Worm (Caenorhabditis elegans) whole organism, L4 larva: ENCODE measurements around the gene fshr-1.
A peak's percentile ranks its signal among the peaks of the same experiment; 100 is the strongest.

ENCODE experiments used
- F10B5.3 ChIP-seq: sonication (generic microtip); optimal IDR thresholded peaks from 2 replicates; lab custom pipeline; 2016; ENCODE audit warnings: mild to moderate bottlenecking, missing genetic modification characterization, missing compliant biosample characterization
- R02D3.7 ChIP-seq: fragments of 150-350 bp; sonication (generic microtip); optimal IDR thresholded peaks from 3 replicates; lab custom pipeline; 2014; ENCODE audit warnings: missing biosample characterization, missing genetic modification characterization
- Y5F2A.4 ChIP-seq: fragments of 200-800 bp; sonication (Bioruptor generic); optimal IDR thresholded peaks from 2 replicates; lab custom pipeline; 2018; ENCODE audit warnings: mild to moderate bottlenecking, missing genetic modification characterization, missing compliant biosample characterization
- ZK546.5 ChIP-seq, 2 experiments: sonication (generic microtip); optimal IDR thresholded peaks; 2 replicates each; lab custom pipeline; 2017; ENCODE audit warnings: missing biosample characterization in 2 of 2, missing genetic modification characterization in 2 of 2
- aly-2 ChIP-seq: sonication (generic microtip); optimal IDR thresholded peaks from 2 replicates; lab custom pipeline; 2018; ENCODE audit warnings: missing biosample characterization, missing genetic modification characterization
- ceh-28 ChIP-seq: fragments of 150-350 bp; optimal IDR thresholded peaks from 2 replicates; lab custom pipeline; 2014; ENCODE audit warnings: missing biosample characterization, missing genetic modification reagents, missing genetic modification characterization
- ctbp-1 ChIP-seq: fragments of 200-800 bp; sonication (Bioruptor generic); IDR thresholded peaks from 2 replicates; pipeline ENCODE4 v1.3.6; 2022; ENCODE audit warnings: missing genetic modification reagents, missing genetic modification characterization, missing compliant biosample characterization
- daf-16 ChIP-seq, 3 experiments: sonication (generic microtip); optimal IDR thresholded peaks; 2 replicates each; lab custom pipeline; 2016 to 2017; ENCODE audit warnings: missing genetic modification characterization in 3 of 3, missing genetic modification reagents in 3 of 3, mild to moderate bottlenecking in 2 of 3, missing compliant biosample characterization in 2 of 3, missing biosample characterization in 1 of 3, moderate library complexity in 1 of 3
- dmd-8 ChIP-seq: fragments of 200-800 bp; sonication (Bioruptor generic); IDR thresholded peaks from 2 replicates; pipeline ENCODE4 v1.3.6; 2022; ENCODE audit warnings: missing genetic modification characterization, missing compliant biosample characterization
- dpl-1 ChIP-seq: fragments of 150-350 bp; optimal IDR thresholded peaks from 2 replicates; lab custom pipeline; 2014; ENCODE audit warnings: missing biosample characterization, missing genetic modification reagents, missing genetic modification characterization
- duxl-1 ChIP-seq: sonication (generic microtip); optimal IDR thresholded peaks from 2 replicates; lab custom pipeline; 2016; ENCODE audit warnings: mild to moderate bottlenecking, missing genetic modification characterization, moderate library complexity, missing compliant biosample characterization; ENCODE audit not compliant: poor library complexity
- dve-1 ChIP-seq: sonication (generic microtip); optimal IDR thresholded peaks from 2 replicates; lab custom pipeline; 2017; ENCODE audit warnings: antibody characterized with exemption, mild to moderate bottlenecking, missing genetic modification characterization, missing compliant biosample characterization; ENCODE audit not compliant: insufficient read depth
- hlh-30 ChIP-seq: sonication (generic microtip); optimal IDR thresholded peaks from 2 replicates; lab custom pipeline; 2017; ENCODE audit warnings: antibody characterized with exemption, mild to moderate bottlenecking, missing genetic modification characterization, missing compliant biosample characterization; ENCODE audit not compliant: insufficient read depth
- mdt-29 ChIP-seq: fragments of 200-800 bp; sonication (Bioruptor generic); IDR thresholded peaks from 2 replicates; pipeline ENCODE4 v1.3.6; 2022; ENCODE audit warnings: missing genetic modification reagents, missing genetic modification characterization, missing compliant biosample characterization
- mes-2 ChIP-seq: sonication (generic microtip); optimal IDR thresholded peaks from 2 replicates; lab custom pipeline; 2016; ENCODE audit warnings: missing genotype, mild to moderate bottlenecking, missing genetic modification characterization, missing compliant biosample characterization; ENCODE audit not compliant: poor library complexity, severe bottlenecking
- nhr-102 ChIP-seq: sonication (generic microtip); optimal IDR thresholded peaks from 2 replicates; lab custom pipeline; 2016; ENCODE audit warnings: mild to moderate bottlenecking, missing genetic modification characterization, moderate library complexity, missing compliant biosample characterization
- nhr-237 ChIP-seq: sonication (generic microtip); optimal IDR thresholded peaks from 2 replicates; lab custom pipeline; 2017; ENCODE audit warnings: missing biosample characterization, missing genetic modification characterization
- nhr-25 ChIP-seq: sonication (generic microtip); optimal IDR thresholded peaks from 2 replicates; lab custom pipeline; 2017; ENCODE audit warnings: missing genetic modification characterization, mild to moderate bottlenecking, missing compliant biosample characterization, antibody characterized with exemption, moderate library complexity, borderline replicate concordance; ENCODE audit not compliant: insufficient read depth
- nhr-28 ChIP-seq: fragments of 150-350 bp; optimal IDR thresholded peaks from 2 replicates; lab custom pipeline; 2014; ENCODE audit warnings: missing biosample characterization, missing genetic modification characterization
- nhr-42 ChIP-seq: fragments of 200-800 bp; sonication (Bioruptor generic); IDR thresholded peaks from 2 replicates; pipeline ENCODE4 v1.3.6; 2022; ENCODE audit warnings: missing genetic modification characterization, missing compliant biosample characterization
- nhr-48 ChIP-seq: sonication (generic microtip); optimal IDR thresholded peaks from 2 replicates; lab custom pipeline; 2016; ENCODE audit warnings: mild to moderate bottlenecking, missing genetic modification characterization, missing compliant biosample characterization
- nhr-6 ChIP-seq: fragments of 150-350 bp; optimal IDR thresholded peaks from 2 replicates; lab custom pipeline; 2014; ENCODE audit warnings: missing biosample characterization, missing genetic modification characterization
- nhr-76 ChIP-seq: fragments of 150-350 bp; optimal IDR thresholded peaks from 2 replicates; lab custom pipeline; 2014; ENCODE audit warnings: missing biosample characterization, missing genetic modification characterization
- nhr-77 ChIP-seq: fragments of 150-350 bp; optimal IDR thresholded peaks from 2 replicates; lab custom pipeline; 2014; ENCODE audit warnings: missing biosample characterization, missing genetic modification characterization
- pha-4 ChIP-seq, 2 experiments: fragments of 150-350 bp in 1 of 2; fragments of 200-800 bp in 1 of 2; sonication (Bioruptor generic) in 1 of 2; IDR thresholded peaks in 1 of 2; optimal IDR thresholded peaks in 1 of 2; 2 replicates each; pipeline versions ENCODE4 v1.3.6 to Lab custom; 2014 to 2022; ENCODE audit warnings: missing genetic modification characterization in 2 of 2, missing genetic modification reagents in 2 of 2, missing biosample characterization in 1 of 2, missing compliant biosample characterization in 1 of 2
- pqm-1 ChIP-seq: sonication (generic microtip); optimal IDR thresholded peaks from 2 replicates; lab custom pipeline; 2017; ENCODE audit warnings: missing biosample characterization, missing genetic modification characterization
- unc-39 ChIP-seq: sonication (generic microtip); optimal IDR thresholded peaks from 2 replicates; lab custom pipeline; 2017; ENCODE audit warnings: missing biosample characterization, missing genetic modification characterization
- unc-62 ChIP-seq, 3 experiments: fragments of 150-350 bp in 1 of 3; sonication (generic microtip); optimal IDR thresholded peaks in 2 of 3; peaks in 1 of 3; 1 replicate in 1 of 3; 2 replicates in 2 of 3; lab custom pipeline; 2014 to 2017; ENCODE audit warnings: missing biosample characterization in 3 of 3, missing genetic modification characterization in 3 of 3, missing genetic modification reagents in 3 of 3, missing genotype in 1 of 3

fshr-1 gene

DNA sequence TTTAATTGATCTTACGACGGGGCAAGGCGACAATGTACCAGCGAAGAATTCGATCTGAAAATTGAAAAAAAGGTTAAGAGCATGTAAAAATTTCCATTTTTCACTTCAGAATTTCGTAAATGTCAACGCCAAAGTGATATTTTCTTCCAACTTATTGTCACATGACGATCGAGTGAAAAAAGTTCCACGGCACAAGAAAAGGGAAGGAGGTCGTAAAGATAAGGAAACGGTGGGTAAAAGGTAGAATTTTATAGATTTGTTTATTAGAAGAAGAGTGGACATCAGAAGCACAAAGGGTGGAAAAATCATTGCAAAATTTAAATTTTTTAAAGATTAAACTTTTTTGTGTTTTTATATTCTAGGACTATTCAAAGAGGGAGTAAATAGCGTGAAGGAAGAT lies 38.3 kb downstream of the fshr-1 start:
- no peak for TF ChIP-seq daf-16 (GFP tag; optimal IDR thresholded peaks at IDR 0.05; lab: Kevin White, UChicago)
- peak; percentile 90 for TF ChIP-seq daf-16 (tag; optimal IDR thresholded peaks at IDR 0.05; lab: Kevin White, UChicago)
- no peak for TF ChIP-seq nhr-102 (tag; lab: Kevin White, UChicago)
- TF ChIP-seq dve-1 (tag; lab: Kevin White, UChicago), result peak; percentile 69
- no peak for TF ChIP-seq Y5F2A.4 (GFP tag; lab: Kevin White, UChicago)
- peak; percentile 30 for TF ChIP-seq nhr-28
- peak; percentile 16 for TF ChIP-seq pqm-1 (tag; lab: Kevin White, UChicago)
- peak; percentile 48 for TF ChIP-seq nhr-77 (tag; lab: Kevin White, UChicago)
- TF ChIP-seq hlh-30 (tag; lab: Kevin White, UChicago), result peak; percentile 39

DNA sequence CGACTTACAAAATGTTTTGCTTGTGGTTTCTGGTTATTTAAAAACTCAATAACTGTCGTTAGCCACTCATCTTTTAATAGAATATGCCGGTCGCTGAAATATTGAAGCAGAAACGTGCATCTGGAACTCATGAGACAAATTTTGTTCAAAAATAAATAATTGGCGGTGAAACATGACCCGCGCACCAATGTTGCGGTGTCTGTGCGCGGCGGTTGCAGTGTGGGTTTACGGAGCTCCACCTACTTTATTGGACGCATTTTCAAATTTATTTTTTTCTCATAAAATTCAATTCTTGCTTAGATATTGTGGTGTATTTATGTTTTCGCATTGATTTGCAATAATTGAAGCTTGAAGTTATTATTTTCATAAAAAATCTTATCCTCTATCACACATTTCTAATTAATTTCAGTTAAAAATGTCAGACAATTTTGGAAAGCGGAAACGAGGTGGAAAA lies 41.0 kb downstream of the fshr-1 start, which contains the start of the genes rmh-2 and suds-3:
rmh-2 (minus strand) TSS at position 164 of the 454 bp plus-strand sequence.
suds-3 (plus strand) TSS at position 404 of the 454 bp plus-strand sequence.
- TF ChIP-seq nhr-28, result peak; percentile 23
- TF ChIP-seq mdt-29, result no peak
- no peak for TF ChIP-seq duxl-1 (tag; lab: Kevin White, UChicago)
- TF ChIP-seq nhr-77 (tag; lab: Kevin White, UChicago), result peak; percentile 1
- peak; percentile 79 for TF ChIP-seq dpl-1 (GFP tag; lab: Kevin White, UChicago)
- TF ChIP-seq pha-4 (GFP tag; IDR thresholded peaks at IDR 0.05; lab: Robert Waterston, UW), result 0 out of 2 replicates have a peak, but pooled peaks have one; percentile 32
- TF ChIP-seq pha-4 (tag; optimal IDR thresholded peaks at IDR 0.05; lab: Kevin White, UChicago), result no peak
- TF ChIP-seq hlh-30 (tag; lab: Kevin White, UChicago), result peak; percentile 27
- no peak for TF ChIP-seq F10B5.3
- TF ChIP-seq ceh-28, result no peak
- TF ChIP-seq daf-16 (GFP tag; optimal IDR thresholded peaks at IDR 0.05; lab: Kevin White, UChicago), result no peak
- no peak for TF ChIP-seq daf-16 (tag; optimal IDR thresholded peaks at IDR 0.05; lab: Kevin White, UChicago)
- TF ChIP-seq R02D3.7 (tag; lab: Kevin White, UChicago), result peak; percentile 85

DNA sequence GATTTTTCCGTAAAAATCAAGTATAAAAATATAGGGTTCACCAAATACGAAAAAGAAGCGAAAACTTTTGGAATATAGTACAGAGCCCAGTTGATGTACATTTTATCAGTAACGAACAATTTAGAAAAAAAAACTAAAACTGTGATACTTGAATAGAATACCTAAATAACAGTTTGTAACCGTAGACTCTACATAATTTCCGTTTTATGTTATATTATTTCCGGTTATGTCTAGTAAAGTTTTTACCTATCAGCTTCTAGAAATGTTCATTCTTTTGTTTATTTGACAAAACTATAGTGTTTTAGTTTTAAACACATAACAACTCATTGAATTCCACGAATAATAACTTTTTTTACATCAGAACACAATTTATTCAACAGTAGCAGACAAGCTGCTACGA lies 47.8 kb downstream of the fshr-1 start, which contains the start of gene srj-33:
srj-33 (minus strand) TSS at position 101 of the 400 bp plus-strand sequence.
- TF ChIP-seq aly-2 (tag; lab: Kevin White, UChicago) (no peak), ZK546.5 (tag; optimal IDR thresholded peaks at IDR 0.05; lab: Kevin White, UChicago) (no peak), dmd-8 (GFP tag; lab: Robert Waterston, UW) (no peak), nhr-25 (tag; lab: Kevin White, UChicago) (no peak), ctbp-1 (GFP tag; lab: Robert Waterston, UW) (no peak), hlh-30 (tag; lab: Kevin White, UChicago) (no peak), nhr-6 (tag; lab: Kevin White, UChicago) (no peak), mes-2 (tag; lab: Kevin White, UChicago) (no peak), nhr-237 (no peak), unc-39 (tag; lab: Kevin White, UChicago) (no peak), nhr-48 (tag; lab: Kevin White, UChicago) (no peak)
- TF ChIP-seq, all 104 proteins: peak for 0

DNA sequence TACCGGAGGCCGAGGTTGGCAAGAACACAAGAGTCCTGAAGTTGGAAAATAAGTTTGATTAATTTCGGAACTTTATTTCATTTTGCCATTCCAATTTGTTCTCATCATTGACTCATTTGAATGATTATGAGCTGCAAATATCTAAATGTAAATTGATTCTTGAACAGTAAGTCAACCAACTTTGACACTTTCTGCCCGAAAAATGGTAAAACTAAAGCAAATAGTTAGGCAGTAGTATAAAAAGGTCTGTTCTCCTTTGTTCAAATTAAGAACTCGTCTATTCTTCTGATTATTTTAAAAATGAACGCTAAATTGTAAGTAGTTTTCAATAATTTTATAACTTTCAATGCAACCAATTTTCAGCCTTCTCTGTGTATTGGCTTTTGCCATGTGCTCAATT lies 53.4 kb downstream of the fshr-1 start, which contains the start of gene fipr-12:
fipr-12 (plus strand) TSS at position 301 of the 400 bp plus-strand sequence.
- TF ChIP-seq nhr-42 (GFP tag; lab: Robert Waterston, UW) (no peak), unc-62 (GFP tag; optimal IDR thresholded peaks at IDR 0.05 in 1 of 2; lab: Kevin White, UChicago) (peak in 1 of 2 experiments; percentile 70), unc-62 (tag; optimal IDR thresholded peaks at IDR 0.05; lab: Kevin White, UChicago) (no peak)

- TF ChIP-seq unc-62 (GFP tag; optimal IDR thresholded peaks at IDR 0.05 in 1 of 2; lab: Kevin White, UChicago) (peak in 1 of 2 experiments; percentile 19), unc-62 (tag; optimal IDR thresholded peaks at IDR 0.05; lab: Kevin White, UChicago) (no peak), nhr-76 (tag; lab: Kevin White, UChicago) (no peak), ZK546.5 (tag; optimal IDR thresholded peaks at IDR 0.05; lab: Kevin White, UChicago) (no peak)
Measured at ce11 chrV:9944093-9944492, 54.5 kb downstream of the fshr-1 start, which contains the start of gene sre-28. sre-28 (plus strand) TSS chrV:9944393.
